Fruit fly (Drosophila melanogaster) whole organism, prepupa: ENCODE results near the gene CG12728.

Experiments
- Blimp-1 ChIP-seq: fragments of 200-800 bp; sonication (Bioruptor generic); optimal IDR thresholded peaks from 3 replicates; lab custom pipeline; 2017; ENCODE audit warnings: missing biosample characterization, missing genetic modification characterization, mild to moderate bottlenecking, moderate library complexity, missing genetic modification reagents
- CG10631 ChIP-seq: fragments of 200-800 bp; sonication (Bioruptor generic); optimal IDR thresholded peaks from 2 replicates; lab custom pipeline; 2016; ENCODE audit warnings: missing biosample characterization, missing genetic modification characterization
- CG10669 ChIP-seq: fragments of 200-800 bp; sonication (Bioruptor generic); optimal IDR thresholded peaks from 3 replicates; lab custom pipeline; 2018; ENCODE audit warnings: missing biosample characterization, mild to moderate bottlenecking, missing genetic modification characterization, moderate library complexity
- CG11294 ChIP-seq: fragments of 200-800 bp; sonication (Bioruptor generic); IDR thresholded peaks from 2 replicates; pipeline ENCODE4 v1.3.6; 2022; ENCODE audit warnings: missing biosample characterization, missing genetic modification characterization
- CG11762 ChIP-seq: fragments of 200-800 bp; sonication (Bioruptor generic); optimal IDR thresholded peaks from 3 replicates; lab custom pipeline; 2016; ENCODE audit warnings: missing biosample characterization, missing genetic modification characterization; ENCODE audit not compliant: insufficient read depth
- CG11902 ChIP-seq: fragments of 200-800 bp; sonication (Bioruptor generic); optimal IDR thresholded peaks from 3 replicates; lab custom pipeline; 2016; ENCODE audit warnings: missing biosample characterization, missing genetic modification characterization
- CG15336 ChIP-seq: fragments of 200-800 bp; sonication (Bioruptor generic); IDR thresholded peaks from 2 replicates; pipeline ENCODE4 v1.3.6; 2022; ENCODE audit warnings: missing biosample characterization, missing genetic modification characterization
- CG1621 ChIP-seq: fragments of 200-800 bp; sonication (Bioruptor generic); optimal IDR thresholded peaks from 3 replicates; lab custom pipeline; 2018; ENCODE audit warnings: missing biosample characterization, mild to moderate bottlenecking, missing genetic modification characterization
- CG16779 ChIP-seq: fragments of 200-800 bp; sonication (Bioruptor generic); optimal IDR thresholded peaks from 3 replicates; lab custom pipeline; 2017; ENCODE audit warnings: missing biosample characterization, mild to moderate bottlenecking, missing genetic modification characterization
- CG31627 ChIP-seq: fragments of 200-800 bp; sonication (Bioruptor generic); optimal IDR thresholded peaks from 3 replicates; lab custom pipeline; 2016; ENCODE audit warnings: missing biosample characterization, missing genetic modification characterization
- CG32006 ChIP-seq: fragments of 200-800 bp; sonication (Bioruptor generic); optimal IDR thresholded peaks from 3 replicates; lab custom pipeline; 2017; ENCODE audit warnings: missing biosample characterization, mild to moderate bottlenecking, missing genetic modification characterization
- CG34406 ChIP-seq: fragments of 200-800 bp; sonication (Bioruptor generic); optimal IDR thresholded peaks from 3 replicates; lab custom pipeline; 2016; ENCODE audit warnings: missing biosample characterization, missing genetic modification characterization
- CG4318 ChIP-seq: fragments of 200-800 bp; sonication (Bioruptor generic); optimal IDR thresholded peaks from 3 replicates; lab custom pipeline; 2017; ENCODE audit warnings: missing biosample characterization, mild to moderate bottlenecking, missing genetic modification characterization
- CG6163 ChIP-seq: fragments of 200-800 bp; sonication (Bioruptor generic); IDR thresholded peaks from 3 replicates; pipeline ENCODE4 v1.3.6; 2022; ENCODE audit warnings: missing biosample characterization, missing genetic modification characterization
- CG6276 ChIP-seq: fragments of 200-800 bp; sonication (Bioruptor generic); optimal IDR thresholded peaks from 2 replicates; lab custom pipeline; 2017; ENCODE audit warnings: missing biosample characterization, mild to moderate bottlenecking, missing genetic modification characterization
- CG6792 ChIP-seq: fragments of 200-800 bp; sonication (Bioruptor generic); optimal IDR thresholded peaks from 3 replicates; lab custom pipeline; 2016; ENCODE audit warnings: missing biosample characterization, missing genetic modification characterization
- CG6808 ChIP-seq: fragments of 200-800 bp; sonication (Bioruptor generic); optimal IDR thresholded peaks from 3 replicates; lab custom pipeline; 2017; ENCODE audit warnings: missing biosample characterization, missing genetic modification characterization, mild to moderate bottlenecking, moderate library complexity, missing genetic modification reagents
- CG6854 ChIP-seq: fragments of 200-800 bp; sonication (Bioruptor generic); optimal IDR thresholded peaks from 2 replicates; lab custom pipeline; 2017; ENCODE audit warnings: missing biosample characterization, mild to moderate bottlenecking, missing genetic modification characterization
- CG7368 ChIP-seq: fragments of 200-800 bp; sonication (Bioruptor generic); optimal IDR thresholded peaks from 3 replicates; lab custom pipeline; 2016; ENCODE audit warnings: missing biosample characterization, missing genetic modification characterization
- CG8119 ChIP-seq: fragments of 200-800 bp; sonication (Bioruptor generic); IDR thresholded peaks from 3 replicates; pipeline ENCODE4 v1.3.6; 2022; ENCODE audit warnings: missing biosample characterization, missing genetic modification characterization
- CG8319 ChIP-seq: fragments of 200-800 bp; sonication (Bioruptor generic); optimal IDR thresholded peaks from 3 replicates; lab custom pipeline; 2016; ENCODE audit warnings: missing biosample characterization, missing genetic modification characterization
- CG8632 ChIP-seq: fragments of 200-800 bp; sonication (Bioruptor generic); optimal IDR thresholded peaks from 3 replicates; lab custom pipeline; 2016; ENCODE audit warnings: missing biosample characterization, missing genetic modification characterization
- Eip75B ChIP-seq: fragments of 200-800 bp; sonication (Bioruptor generic); optimal IDR thresholded peaks from 3 replicates; lab custom pipeline; 2016; ENCODE audit warnings: missing biosample characterization, missing genetic modification characterization
- Eip93F ChIP-seq: fragments of 200-800 bp; sonication (Bioruptor generic); optimal IDR thresholded peaks from 2 replicates; lab custom pipeline; 2016; ENCODE audit warnings: missing biosample characterization, mild to moderate bottlenecking, missing genetic modification characterization
- Gug ChIP-seq: fragments of 200-800 bp; sonication (Bioruptor generic); IDR thresholded peaks from 2 replicates; pipeline ENCODE4 v1.3.6; 2022; ENCODE audit warnings: missing biosample characterization, missing genetic modification characterization
- Hr38 ChIP-seq: sonication (Bioruptor generic); optimal IDR thresholded peaks from 2 replicates; lab custom pipeline; 2016; ENCODE audit warnings: missing biosample characterization, missing genetic modification characterization
- Hr39 ChIP-seq: fragments of 200-800 bp; sonication (Bioruptor generic); optimal IDR thresholded peaks from 2 replicates; lab custom pipeline; 2016; ENCODE audit warnings: missing biosample characterization, missing genetic modification characterization
- Hr4 ChIP-seq: fragments of 200-800 bp; sonication (Bioruptor generic); optimal IDR thresholded peaks from 3 replicates; lab custom pipeline; 2016; ENCODE audit warnings: missing biosample characterization, missing genetic modification characterization
- Lpt ChIP-seq: fragments of 200-800 bp; sonication (Bioruptor generic); optimal IDR thresholded peaks from 3 replicates; lab custom pipeline; 2016; ENCODE audit warnings: missing biosample characterization, missing genetic modification characterization
- OdsH ChIP-seq: fragments of 200-800 bp; sonication (Bioruptor generic); optimal IDR thresholded peaks from 3 replicates; lab custom pipeline; 2016; ENCODE audit warnings: missing biosample characterization, missing genetic modification characterization
- Sox102F ChIP-seq: fragments of 200-800 bp; sonication (Bioruptor generic); optimal IDR thresholded peaks from 2 replicates; lab custom pipeline; 2016; ENCODE audit warnings: missing biosample characterization, mild to moderate bottlenecking, missing genetic modification characterization
- Sox14 ChIP-seq: fragments of 200-800 bp; sonication (Bioruptor generic); optimal IDR thresholded peaks from 3 replicates; lab custom pipeline; 2016; ENCODE audit warnings: missing biosample characterization, missing genetic modification characterization
- achi ChIP-seq: fragments of 200-800 bp; sonication (Bioruptor generic); optimal IDR thresholded peaks from 3 replicates; lab custom pipeline; 2016; ENCODE audit warnings: missing biosample characterization, missing genetic modification characterization
- acj6 ChIP-seq: fragments of 200-800 bp; sonication (Bioruptor generic); optimal IDR thresholded peaks from 3 replicates; lab custom pipeline; 2016; ENCODE audit warnings: missing biosample characterization, missing genetic modification characterization
- cyc ChIP-seq: fragments of 200-800 bp; sonication (Bioruptor generic); optimal IDR thresholded peaks from 3 replicates; lab custom pipeline; 2016; ENCODE audit warnings: missing biosample characterization, missing genetic modification characterization
- dac ChIP-seq: fragments of 200-800 bp; sonication (Bioruptor generic); optimal IDR thresholded peaks from 2 replicates; lab custom pipeline; 2017; ENCODE audit warnings: missing biosample characterization, mild to moderate bottlenecking, missing genetic modification characterization
- dsx ChIP-seq: fragments of 200-800 bp; optimal IDR thresholded peaks from 3 replicates; lab custom pipeline; 2019; ENCODE audit warnings: missing biosample characterization, mild to moderate bottlenecking, missing genetic modification characterization, moderate library complexity; ENCODE audit not compliant: poor library complexity, severe bottlenecking
- eg ChIP-seq: fragments of 200-800 bp; sonication (Bioruptor generic); IDR thresholded peaks from 3 replicates; pipeline ENCODE4 v1.3.6; 2022; ENCODE audit warnings: missing biosample characterization, missing genetic modification characterization
- esn ChIP-seq: fragments of 200-800 bp; sonication (Bioruptor generic); optimal IDR thresholded peaks from 2 replicates; lab custom pipeline; 2016; ENCODE audit warnings: missing biosample characterization, mild to moderate bottlenecking, missing genetic modification characterization, moderate library complexity
- fd59A ChIP-seq: fragments of 200-800 bp; sonication (Bioruptor generic); optimal IDR thresholded peaks from 2 replicates; lab custom pipeline; 2017; ENCODE audit warnings: missing biosample characterization, mild to moderate bottlenecking, missing genetic modification characterization, missing genetic modification reagents
- fkh ChIP-seq: fragments of 200-800 bp; sonication (Bioruptor generic); optimal IDR thresholded peaks from 3 replicates; lab custom pipeline; 2017; ENCODE audit warnings: missing biosample characterization, mild to moderate bottlenecking, missing genetic modification characterization, moderate library complexity
- lz ChIP-seq: fragments of 200-800 bp; sonication (Bioruptor generic); optimal IDR thresholded peaks from 3 replicates; lab custom pipeline; 2016; ENCODE audit warnings: missing biosample characterization, missing genetic modification characterization
- net ChIP-seq: fragments of 200-800 bp; sonication (Bioruptor generic); optimal IDR thresholded peaks from 3 replicates; lab custom pipeline; 2016; ENCODE audit warnings: missing biosample characterization, missing genetic modification characterization
- pdm3 ChIP-seq: fragments of 200-800 bp; sonication (Bioruptor generic); optimal IDR thresholded peaks from 3 replicates; lab custom pipeline; 2016; ENCODE audit warnings: missing biosample characterization, missing genetic modification characterization
- spab ChIP-seq: fragments of 200-800 bp; sonication (Bioruptor generic); optimal IDR thresholded peaks from 2 replicates; lab custom pipeline; 2017; ENCODE audit warnings: missing biosample characterization, mild to moderate bottlenecking, missing genetic modification characterization, missing genetic modification reagents
- ss ChIP-seq, 2 experiments: fragments of 200-800 bp; sonication (Bioruptor generic); optimal IDR thresholded peaks; 2 replicates in 1 of 2; 3 replicates in 1 of 2; lab custom pipeline; 2017 to 2018; ENCODE audit warnings: mild to moderate bottlenecking in 2 of 2, missing biosample characterization in 2 of 2, missing genetic modification characterization in 2 of 2, moderate library complexity in 1 of 2
- svp ChIP-seq: fragments of 200-800 bp; sonication (Bioruptor generic); peaks from one replicate; lab custom pipeline; 2016; ENCODE audit warnings: missing biosample characterization, missing genetic modification characterization
- vri ChIP-seq: fragments of 200-800 bp; sonication (Bioruptor generic); optimal IDR thresholded peaks from 3 replicates; lab custom pipeline; 2016; ENCODE audit warnings: missing biosample characterization, mild to moderate bottlenecking, missing genetic modification characterization

Gene CG12728

dm6 chrX:5925793-5926418 lies 16.5 kb upstream of the CG12728 start (continued):
- peak; percentile 60 for TF ChIP-seq net
- peak; percentile 95 for TF ChIP-seq CG6163 (GFP tag; lab: Robert Waterston, UW)
- TF ChIP-seq svp: peak; percentile 68
- TF ChIP-seq acj6 (GFP tag; lab: Kevin White, UChicago): peak; percentile 59
- TF ChIP-seq achi (GFP tag; lab: Kevin White, UChicago): peak; percentile 66
- TF ChIP-seq Gug: peak; percentile 85
- TF ChIP-seq vri (GFP tag; lab: Kevin White, UChicago): no peak
- peak; percentile 48 for TF ChIP-seq CG8319
- peak; percentile 86 for TF ChIP-seq dsx (GFP tag; lab: Kevin White, UChicago)

- peak; percentile 46 for TF ChIP-seq lz (GFP tag; lab: Kevin White, UChicago)
- TF ChIP-seq CG10631: peak; percentile 76
- peak; percentile 72 for TF ChIP-seq Hr39 (GFP tag; lab: Kevin White, UChicago)
- no peak for TF ChIP-seq Hr38 (GFP tag; lab: Kevin White, UChicago)
- TF ChIP-seq CG6854 (GFP tag; lab: Kevin White, UChicago): no peak
- peak; percentile 59 for TF ChIP-seq CG31627 (GFP tag; lab: Kevin White, UChicago)
- peak; percentile 67 for TF ChIP-seq CG10669 (GFP tag; lab: Kevin White, UChicago)
- TF ChIP-seq CG6163 (GFP tag; lab: Robert Waterston, UW): peak; percentile 80
- no peak for TF ChIP-seq fkh (GFP tag; lab: Kevin White, UChicago)
- peak; percentile 55 for TF ChIP-seq CG1621 (tag; lab: Kevin White, UChicago)
- no peak for TF ChIP-seq Blimp-1 (GFP tag; lab: Kevin White, UChicago)
- TF ChIP-seq cyc: peak; percentile 52
- TF ChIP-seq CG4318 (GFP tag; lab: Kevin White, UChicago): peak; percentile 55
- TF ChIP-seq Eip75B (GFP tag; lab: Kevin White, UChicago): peak; percentile 10
- peak; percentile 74 for TF ChIP-seq CG6792 (GFP tag; lab: Kevin White, UChicago)
- TF ChIP-seq spab: peak; percentile 53
- peak; percentile 50 for TF ChIP-seq Sox102F (GFP tag; lab: Kevin White, UChicago)
- peak; percentile 3 for TF ChIP-seq CG6808 (GFP tag; lab: Kevin White, UChicago)
- peak; percentile 63 for TF ChIP-seq net
- no peak for TF ChIP-seq CG16779 (tag; lab: Kevin White, UChicago)
- TF ChIP-seq fd59A: peak; percentile 53
- peak; percentile 81 for TF ChIP-seq CG32006
- TF ChIP-seq CG8319: peak; percentile 47
- TF ChIP-seq dsx (GFP tag; lab: Kevin White, UChicago): peak; percentile 57
- TF ChIP-seq CG11762 (GFP tag; lab: Kevin White, UChicago): peak; percentile 41
- TF ChIP-seq dac (GFP tag; lab: Kevin White, UChicago): peak; percentile 64
- TF ChIP-seq ss (GFP tag; optimal IDR thresholded peaks at IDR 0.05; lab: Kevin White, UChicago): no peak
- TF ChIP-seq achi (GFP tag; lab: Kevin White, UChicago): peak; percentile 74
- peak; percentile 50 for TF ChIP-seq CG8632 (GFP tag; lab: Kevin White, UChicago)
- peak; percentile 85 for TF ChIP-seq pdm3
- TF ChIP-seq Eip93F (GFP tag; lab: Kevin White, UChicago): no peak
- TF ChIP-seq acj6 (GFP tag; lab: Kevin White, UChicago): peak; percentile 78
- peak; percentile 58 for TF ChIP-seq Lpt (GFP tag; lab: Kevin White, UChicago)
- TF ChIP-seq eg (GFP tag; lab: Robert Waterston, UW): peak; percentile 65
- TF ChIP-seq OdsH (GFP tag; lab: Kevin White, UChicago): peak; percentile 80
- TF ChIP-seq CG7368 (GFP tag; lab: Kevin White, UChicago): peak; percentile 65
- TF ChIP-seq CG6276 (GFP tag; lab: Kevin White, UChicago): peak; percentile 54
- peak; percentile 75 for TF ChIP-seq CG8119 (GFP tag; lab: Robert Waterston, UW)
- TF ChIP-seq CG34406 (GFP tag; lab: Kevin White, UChicago): peak; percentile 54
- peak; percentile 68 for TF ChIP-seq Sox14 (GFP tag; lab: Kevin White, UChicago)
- TF ChIP-seq CG11294 (GFP tag; lab: Robert Waterston, UW): no peak
- peak; percentile 54 for TF ChIP-seq Hr4 (GFP tag; lab: Kevin White, UChicago)
- peak; percentile 81 for TF ChIP-seq CG15336 (GFP tag; lab: Robert Waterston, UW)
- peak; percentile 38 for TF ChIP-seq CG11902
- TF ChIP-seq esn (GFP tag; lab: Kevin White, UChicago): peak; percentile 63
These were observed 15.7 kb upstream of the CG12728 start for dm6 chrX:5926718-5927117.
